Worm (Caenorhabditis elegans): Measurements from ENCODE around the gene wrt-9.

ce11 chrX:1589114-1589902, 12.9 kb downstream of the wrt-9 start:
- TF ChIP-seq elt-3 (tag; optimal IDR thresholded peaks at IDR 0.05) (no peak), nhr-76 (tag; optimal IDR thresholded peaks at IDR 0.05) (no peak), ztf-4 (tag; optimal IDR thresholded peaks at IDR 0.05) (no peak), ceh-9 (tag; optimal IDR thresholded peaks at IDR 0.05) (no peak), unc-62 (GFP tag; optimal IDR thresholded peaks at IDR 0.05) (no peak), jun-1 (tag; optimal IDR thresholded peaks at IDR 0.05) (no peak)

Measured in whole organism, L3 larva.